Worm (Caenorhabditis elegans) whole organism, late embryonic: ENCODE data around the gene exos-8.

Experiments
- K09A11.1 ChIP-seq: sonication (generic microtip); optimal IDR thresholded peaks from 2 replicates; lab custom pipeline; 2017; ENCODE audit warnings: antibody characterized with exemption, mild to moderate bottlenecking, missing genetic modification characterization, missing compliant biosample characterization; ENCODE audit not compliant: insufficient read depth
- T23F11.4 ChIP-seq: fragments of 200-800 bp; sonication (Bioruptor generic); optimal IDR thresholded peaks from 2 replicates; lab custom pipeline; 2018; ENCODE audit warnings: mild to moderate bottlenecking, missing genetic modification characterization, missing compliant biosample characterization
- ahr-1 ChIP-seq: sonication (generic microtip); optimal IDR thresholded peaks from 2 replicates; lab custom pipeline; 2016; ENCODE audit warnings: missing genetic modification characterization, missing compliant biosample characterization
- ceh-14 ChIP-seq: sonication (generic microtip); optimal IDR thresholded peaks from 2 replicates; lab custom pipeline; 2016; ENCODE audit warnings: missing genotype, missing genetic modification characterization, missing compliant biosample characterization
- ceh-18 ChIP-seq: sonication (generic microtip); optimal IDR thresholded peaks from 2 replicates; lab custom pipeline; 2016; ENCODE audit warnings: missing genetic modification characterization, missing compliant biosample characterization
- ceh-22 ChIP-seq: sonication (generic microtip); optimal IDR thresholded peaks from 2 replicates; lab custom pipeline; 2017; ENCODE audit warnings: missing biosample characterization, missing genetic modification characterization
- ceh-31 ChIP-seq: sonication (generic microtip); optimal IDR thresholded peaks from 2 replicates; lab custom pipeline; 2016; ENCODE audit warnings: missing genetic modification characterization, missing compliant biosample characterization
- ceh-34 ChIP-seq: sonication (generic microtip); optimal IDR thresholded peaks from 2 replicates; lab custom pipeline; 2016; ENCODE audit warnings: mild to moderate bottlenecking, missing genetic modification characterization, missing compliant biosample characterization
- ceh-45 ChIP-seq: fragments of 200-800 bp; sonication (Bioruptor generic); IDR thresholded peaks from 2 replicates; pipeline ENCODE4 v1.3.6; 2022; ENCODE audit warnings: missing genetic modification reagents, missing genetic modification characterization, missing compliant biosample characterization
- ceh-9 ChIP-seq: sonication (generic microtip); optimal IDR thresholded peaks from 2 replicates; lab custom pipeline; 2016; ENCODE audit warnings: mild to moderate bottlenecking, missing genetic modification characterization, inconsistent platforms, missing compliant biosample characterization
- dmd-4 ChIP-seq: sonication (generic microtip); optimal IDR thresholded peaks from 2 replicates; lab custom pipeline; 2016; ENCODE audit warnings: borderline replicate concordance, missing genetic modification characterization, missing compliant biosample characterization
- fkh-10 ChIP-seq: fragments of 150-350 bp; optimal IDR thresholded peaks from 2 replicates; lab custom pipeline; 2014; ENCODE audit warnings: missing biosample characterization, missing genetic modification reagents, missing genetic modification characterization
- hlh-15 ChIP-seq: sonication (generic microtip); optimal IDR thresholded peaks from 2 replicates; lab custom pipeline; 2016; ENCODE audit warnings: missing genetic modification characterization, missing compliant biosample characterization
- hlh-30 ChIP-seq: sonication (generic microtip); optimal IDR thresholded peaks from 2 replicates; lab custom pipeline; 2017; ENCODE audit warnings: antibody characterized with exemption, missing genetic modification characterization, missing compliant biosample characterization; ENCODE audit not compliant: insufficient read depth
- hlh-6 ChIP-seq: sonication (generic microtip); optimal IDR thresholded peaks from 2 replicates; lab custom pipeline; 2016; ENCODE audit warnings: missing genotype, missing genetic modification characterization, missing compliant biosample characterization
- madf-2 ChIP-seq: sonication (generic microtip); optimal IDR thresholded peaks from 2 replicates; lab custom pipeline; 2017; ENCODE audit warnings: missing genetic modification characterization, missing compliant biosample characterization
- mec-3 ChIP-seq: sonication (generic microtip); optimal IDR thresholded peaks from 2 replicates; lab custom pipeline; 2016; ENCODE audit warnings: borderline replicate concordance, missing genetic modification characterization, missing compliant biosample characterization
- nfya-1 ChIP-seq: sonication (generic microtip); optimal IDR thresholded peaks from 2 replicates; lab custom pipeline; 2017; ENCODE audit warnings: missing genetic modification characterization, mild to moderate bottlenecking, missing compliant biosample characterization, antibody characterized with exemption, moderate library complexity
- odd-2 ChIP-seq: sonication (generic microtip); optimal IDR thresholded peaks from 2 replicates; lab custom pipeline; 2017; ENCODE audit warnings: antibody characterized with exemption, mild to moderate bottlenecking, missing genetic modification characterization, missing compliant biosample characterization
- pag-3 ChIP-seq: sonication (generic microtip); optimal IDR thresholded peaks from 2 replicates; lab custom pipeline; 2016; ENCODE audit warnings: missing compliant biosample characterization, missing genetic modification characterization, borderline replicate concordance
- pax-1 ChIP-seq: fragments of 150-350 bp; optimal IDR thresholded peaks from 2 replicates; lab custom pipeline; 2014; ENCODE audit warnings: missing biosample characterization, missing genetic modification characterization
- pha-4 ChIP-seq: fragments of 150-350 bp; optimal IDR thresholded peaks from 2 replicates; lab custom pipeline; 2018; ENCODE audit warnings: missing biosample characterization, missing genetic modification reagents, missing genetic modification characterization
- pqm-1 ChIP-seq: sonication (generic microtip); optimal IDR thresholded peaks from 2 replicates; lab custom pipeline; 2016; ENCODE audit warnings: missing genetic modification characterization, missing compliant biosample characterization
- pros-1 ChIP-seq: fragments of 150-350 bp; optimal IDR thresholded peaks from 2 replicates; lab custom pipeline; 2014; ENCODE audit warnings: missing biosample characterization, missing genetic modification reagents, missing genetic modification characterization
- ref-2 ChIP-seq: sonication (generic microtip); optimal IDR thresholded peaks from 2 replicates; lab custom pipeline; 2016; ENCODE audit warnings: missing genetic modification characterization, missing compliant biosample characterization
- rnt-1 ChIP-seq: sonication (generic microtip); optimal IDR thresholded peaks from 2 replicates; lab custom pipeline; 2016; ENCODE audit warnings: missing genetic modification characterization, missing compliant biosample characterization
- sdc-2 ChIP-seq: sonication (generic microtip); optimal IDR thresholded peaks from 2 replicates; lab custom pipeline; 2016; ENCODE audit warnings: missing genotype, missing genetic modification characterization, missing compliant biosample characterization
- syd-9 ChIP-seq: sonication (generic microtip); optimal IDR thresholded peaks from 2 replicates; lab custom pipeline; 2016; ENCODE audit warnings: mild to moderate bottlenecking, missing genetic modification characterization, moderate library complexity, missing compliant biosample characterization
- unc-3 ChIP-seq, 2 experiments: fragments of 200-800 bp in 1 of 2; sonication (Bioruptor generic) in 1 of 2; sonication (generic microtip) in 1 of 2; conservative IDR thresholded peaks in 1 of 2; optimal IDR thresholded peaks in 1 of 2; 2 replicates each; pipeline versions ENCODE4 v1.3.6 to Lab custom; 2016 to 2022; ENCODE audit warnings: missing compliant biosample characterization in 2 of 2, missing genetic modification characterization in 2 of 2, missing genetic modification reagents in 1 of 2
- unc-42 ChIP-seq: sonication (generic microtip); optimal IDR thresholded peaks from 2 replicates; lab custom pipeline; 2016; ENCODE audit warnings: missing genotype, missing genetic modification characterization, missing compliant biosample characterization
- unc-55 ChIP-seq: sonication (generic microtip); optimal IDR thresholded peaks from 2 replicates; lab custom pipeline; 2017; ENCODE audit warnings: missing biosample characterization, missing genetic modification reagents, missing genetic modification characterization

The exos-8 gene

DNA sequence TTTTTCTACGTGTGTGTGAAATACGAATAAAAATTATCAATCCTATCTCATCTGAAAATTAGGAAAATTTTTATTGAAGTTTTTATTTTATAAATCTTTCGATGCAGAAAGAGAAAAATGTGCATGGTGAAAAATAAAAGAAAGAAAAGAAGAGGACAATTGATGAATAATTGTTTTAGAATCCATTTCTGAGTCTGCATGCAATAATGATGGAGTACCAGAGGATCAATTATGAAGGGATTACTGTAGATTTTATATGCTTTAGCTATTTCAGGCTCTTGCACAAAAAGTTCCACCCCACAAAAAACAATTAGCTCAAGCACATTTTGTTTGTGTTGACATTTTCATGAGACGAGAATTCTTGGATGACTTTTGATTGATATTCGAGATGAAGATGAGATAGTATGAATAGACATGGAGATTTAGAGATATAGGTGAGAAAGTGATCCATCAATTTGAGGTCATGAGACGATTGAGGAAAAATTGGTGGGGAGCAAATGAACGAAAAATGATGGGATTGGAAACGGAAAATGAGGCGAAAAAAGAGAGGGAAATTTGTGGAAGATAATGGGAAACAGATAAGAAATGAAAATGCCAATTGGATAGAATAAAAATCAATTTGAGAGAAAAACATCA lies 35.8 kb upstream of the exos-8 start, which contains the start of gene rpy-1:
rpy-1 (minus strand) TSS at position 51 of the 636 bp plus-strand sequence.
- TF ChIP-seq hlh-30 (tag; lab: Kevin White, UChicago) (no peak), pha-4 (no peak), unc-55 (GFP tag; lab: Kevin White, UChicago) (peak; percentile 66), ceh-18 (peak; percentile 19)

DNA sequence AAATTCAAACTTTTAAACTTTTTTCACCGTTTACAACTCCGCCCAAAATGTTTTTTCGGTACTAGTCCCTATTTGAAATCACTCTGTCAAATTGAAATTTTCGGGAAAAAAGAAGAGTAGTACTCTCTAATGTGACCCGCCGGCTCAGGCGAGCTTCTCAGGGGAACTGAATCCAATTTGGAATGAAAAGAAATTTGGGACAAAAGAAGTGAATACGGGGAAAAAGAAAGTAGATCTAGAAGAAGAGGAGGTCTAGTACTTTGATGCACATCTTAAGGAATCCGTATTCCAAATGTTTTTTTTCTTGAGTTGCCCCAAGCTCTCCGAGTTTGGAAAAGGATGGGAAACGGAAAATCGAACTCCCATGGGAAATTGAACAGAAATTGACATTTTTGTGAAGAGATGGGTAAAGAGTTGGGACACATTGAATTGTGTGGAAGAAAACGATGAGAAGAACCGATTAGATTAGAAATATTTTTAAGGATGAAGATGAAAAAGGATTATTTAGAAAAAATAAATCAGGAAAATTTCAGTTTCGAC lies 34.9 kb upstream of the exos-8 start:
- TF ChIP-seq unc-3 (GFP tag; conservative IDR thresholded peaks at IDR 0.05; lab: Robert Waterston, UW) (no peak), unc-3 (tag; optimal IDR thresholded peaks at IDR 0.05; lab: Kevin White, UChicago) (peak; percentile 65), hlh-30 (tag; lab: Kevin White, UChicago) (no peak), pax-1 (tag; lab: Kevin White, UChicago) (no peak), unc-42 (tag; lab: Kevin White, UChicago) (peak; percentile 72), ceh-34 (tag; lab: Kevin White, UChicago) (no peak), pqm-1 (tag; lab: Kevin White, UChicago) (no peak)

DNA sequence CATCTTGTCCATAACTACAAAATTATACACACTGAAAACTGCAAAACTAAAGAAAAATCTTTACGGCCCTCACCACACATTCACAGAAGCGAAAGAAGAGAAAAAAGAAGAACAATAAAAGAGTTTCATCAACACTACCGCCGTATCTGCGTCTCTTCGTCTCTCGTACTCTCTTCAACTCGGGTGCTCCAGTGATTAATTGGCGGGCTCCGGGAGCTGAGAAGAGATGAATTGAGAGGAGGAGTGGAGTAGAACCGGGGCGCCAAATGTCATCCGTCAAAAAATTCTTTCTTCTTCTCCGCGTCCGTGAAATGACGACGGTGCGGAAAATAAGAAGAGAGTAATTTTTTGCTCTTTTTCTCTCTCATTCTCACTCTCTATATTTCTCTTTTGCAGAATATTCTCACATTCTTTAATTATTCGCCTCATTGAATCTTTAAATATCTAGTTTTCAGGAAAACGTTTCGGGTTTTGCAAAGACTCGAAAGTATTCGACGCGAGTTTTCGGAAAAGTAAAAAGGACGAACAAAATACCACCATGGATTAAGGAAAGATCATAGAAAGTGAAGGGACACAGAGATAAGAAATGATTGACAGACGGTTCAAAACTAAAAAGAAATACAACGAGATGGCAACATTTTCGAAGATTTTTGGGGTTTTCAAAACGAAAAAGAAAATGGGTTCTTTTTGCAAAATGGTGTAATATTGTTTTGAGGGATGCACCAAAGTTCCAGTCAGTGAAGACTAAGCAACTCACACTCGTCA lies 33.8 kb upstream of the exos-8 start:
- TF ChIP-seq unc-42 (tag; lab: Kevin White, UChicago) = peak; percentile 2
- TF ChIP-seq unc-55 (GFP tag; lab: Kevin White, UChicago) = peak; percentile 84
- TF ChIP-seq hlh-30 (tag; lab: Kevin White, UChicago) = no peak
- TF ChIP-seq ceh-18 = peak; percentile 75
- TF ChIP-seq rnt-1 (tag; lab: Kevin White, UChicago) = peak; percentile 41
- TF ChIP-seq ceh-31 (tag; lab: Kevin White, UChicago) = peak; percentile 27

DNA sequence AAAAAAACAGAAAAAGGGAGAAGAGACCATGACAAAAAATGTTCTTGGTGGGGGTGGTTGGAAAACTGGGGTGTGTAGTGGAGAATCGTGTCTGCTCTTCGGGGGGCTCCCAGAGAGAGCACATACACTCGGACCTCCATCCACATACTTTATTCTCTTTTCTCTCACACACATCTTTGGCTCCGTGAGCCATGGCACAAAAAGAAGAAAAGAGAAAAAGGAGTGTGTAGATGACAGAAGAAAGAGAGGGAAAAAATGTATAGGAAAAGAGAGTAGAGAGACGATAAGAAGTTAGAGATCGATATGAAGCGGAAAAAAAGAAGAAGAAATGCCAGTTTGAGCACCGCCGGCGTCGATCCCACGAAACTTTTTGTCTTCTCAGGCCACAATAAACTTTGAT lies 32.5 kb upstream of the exos-8 start:
- TF ChIP-seq ceh-9 (tag; lab: Kevin White, UChicago) (no peak), T23F11.4 (no peak), unc-55 (GFP tag; lab: Kevin White, UChicago) (no peak), pag-3 (no peak), ceh-18 (peak; percentile 76), fkh-10 (no peak), ref-2 (tag; lab: Kevin White, UChicago) (no peak), syd-9 (tag; lab: Kevin White, UChicago) (no peak), mec-3 (tag; lab: Kevin White, UChicago) (no peak), nfya-1 (tag; lab: Kevin White, UChicago) (peak; percentile 36), ahr-1 (tag; lab: Kevin White, UChicago) (no peak), madf-2 (tag; lab: Kevin White, UChicago) (no peak), ceh-22 (tag; lab: Kevin White, UChicago) (no peak), ceh-45 (GFP tag; lab: Robert Waterston, UW) (no peak), hlh-15 (tag; lab: Kevin White, UChicago) (no peak), dmd-4 (tag; lab: Kevin White, UChicago) (no peak), odd-2 (tag; lab: Kevin White, UChicago) (no peak)
- TF ChIP-seq, all 69 proteins: peak for 2

DNA sequence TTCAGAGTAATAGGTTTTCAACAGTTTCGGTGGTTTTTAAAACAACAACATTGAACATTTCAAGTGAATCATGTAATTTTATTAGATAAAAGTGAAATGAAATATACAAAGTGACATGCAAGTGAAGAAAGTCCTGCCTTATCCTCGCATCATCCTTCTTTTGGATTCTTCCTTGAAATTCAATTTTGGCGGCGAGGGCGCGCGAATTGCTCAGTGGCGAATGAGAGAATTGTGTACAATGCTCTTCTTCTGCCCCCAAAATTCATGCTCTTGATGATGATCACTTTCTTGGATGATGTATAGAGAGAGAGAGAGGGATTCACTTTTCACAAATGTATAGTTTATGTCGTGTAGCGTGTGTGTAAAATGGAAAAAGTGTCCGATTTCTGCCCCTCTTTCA lies 31.8 kb upstream of the exos-8 start:
- no peak for TF ChIP-seq pros-1 (tag; lab: Kevin White, UChicago)
- TF ChIP-seq unc-42 (tag; lab: Kevin White, UChicago) = peak; percentile 93

DNA sequence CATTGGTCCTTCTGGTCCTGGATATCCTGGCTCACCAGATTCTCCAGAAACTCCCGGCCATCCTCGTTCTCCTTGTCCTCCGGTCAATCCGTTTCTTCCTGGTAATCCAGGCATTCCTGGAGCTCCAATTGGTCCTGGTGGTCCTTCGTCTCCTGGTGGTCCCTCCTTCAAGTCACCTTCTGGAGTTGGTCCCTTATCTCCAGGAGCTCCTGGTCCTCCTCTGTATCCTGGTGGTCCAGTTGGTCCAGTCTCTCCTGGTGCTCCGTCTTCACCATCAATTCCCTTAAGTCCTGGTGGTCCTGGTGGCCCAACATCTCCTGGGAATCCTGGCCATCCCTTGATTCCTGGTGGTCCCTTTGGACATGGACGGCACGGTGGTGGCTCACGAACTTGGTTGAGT lies 30.9 kb upstream of the exos-8 start:
- TF ChIP-seq ceh-14 (tag; lab: Kevin White, UChicago) (no peak), pag-3 (no peak), pha-4 (no peak), hlh-6 (tag; lab: Kevin White, UChicago) (peak; percentile 45), sdc-2 (tag; lab: Kevin White, UChicago) (peak; percentile 28), K09A11.1 (no peak)
